Worm (Caenorhabditis elegans) whole organism, L3 larva: ENCODE results near the gene srh-32.

Source experiments
- R02D3.7 ChIP-seq: fragments of 150-350 bp; optimal IDR thresholded peaks from 2 replicates; lab custom pipeline; 2014; ENCODE audit warnings: missing biosample characterization, missing genetic modification characterization
- ZK546.5 ChIP-seq: sonication (generic microtip); optimal IDR thresholded peaks from 2 replicates; lab custom pipeline; 2017; ENCODE audit warnings: missing biosample characterization, missing genetic modification characterization
- ama-1 ChIP-seq: fragments of 150-350 bp; optimal IDR thresholded peaks from 2 replicates; lab custom pipeline; 2018
- ceh-16 ChIP-seq: sonication (generic microtip); optimal IDR thresholded peaks from 2 replicates; lab custom pipeline; 2017; ENCODE audit warnings: missing biosample characterization, missing genetic modification characterization
- ceh-9 ChIP-seq: sonication (generic microtip); optimal IDR thresholded peaks from 2 replicates; lab custom pipeline; 2018; ENCODE audit warnings: missing biosample characterization, missing genetic modification characterization
- daf-12 ChIP-seq: fragments of 150-350 bp; optimal IDR thresholded peaks from 2 replicates; lab custom pipeline; 2014; ENCODE audit warnings: missing biosample characterization, missing genetic modification reagents, missing genetic modification characterization
- egl-27 ChIP-seq: sonication (generic microtip); optimal IDR thresholded peaks from 4 replicates; lab custom pipeline; 2017; ENCODE audit warnings: missing biosample characterization, missing genetic modification reagents, missing genetic modification characterization
- elt-3 ChIP-seq, 3 experiments: fragments of 150-350 bp in 1 of 3; sonication (generic microtip) in 2 of 3; optimal IDR thresholded peaks; 2 replicates in 2 of 3; 4 replicates in 1 of 3; lab custom pipeline; 2014 to 2017; ENCODE audit warnings: missing biosample characterization in 3 of 3, missing genetic modification characterization in 3 of 3
- eor-1 ChIP-seq, 2 experiments: fragments of 150-350 bp; optimal IDR thresholded peaks; 2 replicates each; lab custom pipeline; 2014 to 2018; ENCODE audit warnings: missing biosample characterization in 2 of 2, missing genetic modification characterization in 2 of 2
- fkh-10 ChIP-seq: sonication (generic microtip); optimal IDR thresholded peaks from 2 replicates; lab custom pipeline; 2017; ENCODE audit warnings: missing biosample characterization, missing genetic modification reagents, missing genetic modification characterization
- fkh-2 ChIP-seq: fragments of 150-350 bp; optimal IDR thresholded peaks from 2 replicates; lab custom pipeline; 2014; ENCODE audit warnings: missing biosample characterization, missing genetic modification reagents, missing genetic modification characterization
- fos-1 ChIP-seq: fragments of 150-350 bp; optimal IDR thresholded peaks from 2 replicates; lab custom pipeline; 2014; ENCODE audit warnings: missing biosample characterization, missing genetic modification characterization
- hmg-11 ChIP-seq: sonication (generic microtip); optimal IDR thresholded peaks from 2 replicates; lab custom pipeline; 2016; ENCODE audit warnings: missing genetic modification characterization, missing compliant biosample characterization
- jun-1 ChIP-seq: fragments of 150-350 bp; optimal IDR thresholded peaks from 2 replicates; lab custom pipeline; 2014; ENCODE audit warnings: missing biosample characterization, missing genetic modification reagents, missing genetic modification characterization
- lin-15B ChIP-seq: fragments of 150-350 bp; optimal IDR thresholded peaks from 2 replicates; lab custom pipeline; 2014; ENCODE audit warnings: missing biosample characterization, missing genetic modification characterization
- mdl-1 ChIP-seq: fragments of 150-350 bp; optimal IDR thresholded peaks from 2 replicates; lab custom pipeline; 2014; ENCODE audit warnings: missing biosample characterization, missing genetic modification characterization
- nfya-1 ChIP-seq: sonication (generic microtip); optimal IDR thresholded peaks from 2 replicates; lab custom pipeline; 2017; ENCODE audit warnings: missing genetic modification characterization, mild to moderate bottlenecking, missing compliant biosample characterization, antibody characterized with exemption, moderate library complexity; ENCODE audit not compliant: insufficient read depth
- nhr-12 ChIP-seq: fragments of 150-350 bp; optimal IDR thresholded peaks from 2 replicates; lab custom pipeline; 2014; ENCODE audit warnings: missing biosample characterization, missing genetic modification characterization
- nhr-23 ChIP-seq: fragments of 150-350 bp; optimal IDR thresholded peaks from 2 replicates; lab custom pipeline; 2014; ENCODE audit warnings: missing biosample characterization, missing genetic modification reagents, missing genetic modification characterization
- nhr-237 ChIP-seq: fragments of 150-350 bp; optimal IDR thresholded peaks from 2 replicates; lab custom pipeline; 2014; ENCODE audit warnings: missing biosample characterization, missing genetic modification characterization
- nhr-25 ChIP-seq: sonication (generic microtip); optimal IDR thresholded peaks from 2 replicates; lab custom pipeline; 2017; ENCODE audit warnings: missing biosample characterization, missing genetic modification characterization
- nhr-28 ChIP-seq: fragments of 150-350 bp; optimal IDR thresholded peaks from 2 replicates; lab custom pipeline; 2014; ENCODE audit warnings: missing biosample characterization, missing genetic modification characterization
- nhr-43 ChIP-seq: sonication (generic microtip); optimal IDR thresholded peaks from 2 replicates; lab custom pipeline; 2016; ENCODE audit warnings: mild to moderate bottlenecking, missing genetic modification characterization, missing compliant biosample characterization; ENCODE audit not compliant: poor library complexity, severe bottlenecking
- nhr-76 ChIP-seq: fragments of 150-350 bp; sonication (generic microtip); optimal IDR thresholded peaks from 5 replicates; lab custom pipeline; 2014; ENCODE audit warnings: missing biosample characterization, missing genetic modification characterization
- nhr-77 ChIP-seq: fragments of 150-350 bp; optimal IDR thresholded peaks from 2 replicates; lab custom pipeline; 2014; ENCODE audit warnings: missing biosample characterization, missing genetic modification characterization
- pha-4 ChIP-seq: fragments of 150-350 bp; optimal IDR thresholded peaks from 2 replicates; lab custom pipeline; 2014; ENCODE audit warnings: missing biosample characterization, missing genetic modification reagents, missing genetic modification characterization
- pqm-1 ChIP-seq: fragments of 150-350 bp; optimal IDR thresholded peaks from 2 replicates; lab custom pipeline; 2017; ENCODE audit warnings: missing biosample characterization, missing genetic modification characterization, inconsistent platforms
- sea-2 ChIP-seq: fragments of 150-350 bp; sonication (generic microtip); optimal IDR thresholded peaks from 4 replicates; lab custom pipeline; 2014; ENCODE audit warnings: missing biosample characterization, missing genetic modification reagents, missing genetic modification characterization
- skn-1 ChIP-seq: fragments of 150-350 bp; optimal IDR thresholded peaks from 2 replicates; lab custom pipeline; 2014; ENCODE audit warnings: missing biosample characterization, missing genetic modification characterization
- snpc-4 ChIP-seq: fragments of 150-350 bp; optimal IDR thresholded peaks from 2 replicates; lab custom pipeline; 2014; ENCODE audit warnings: missing biosample characterization, missing genetic modification characterization
- tbx-2 ChIP-seq: sonication (generic microtip); optimal IDR thresholded peaks from 2 replicates; lab custom pipeline; 2016; ENCODE audit warnings: mild to moderate bottlenecking, missing genetic modification characterization, missing compliant biosample characterization
- unc-39 ChIP-seq: sonication (generic microtip); optimal IDR thresholded peaks from 4 replicates; lab custom pipeline; 2017; ENCODE audit warnings: missing biosample characterization, missing genetic modification characterization
- unc-62 ChIP-seq: fragments of 150-350 bp; sonication (generic microtip); optimal IDR thresholded peaks from 4 replicates; lab custom pipeline; 2014; ENCODE audit warnings: missing biosample characterization, missing genetic modification reagents, missing genetic modification characterization
- zag-1 ChIP-seq: fragments of 150-350 bp; optimal IDR thresholded peaks from 2 replicates; lab custom pipeline; 2014; ENCODE audit warnings: missing biosample characterization, missing genetic modification characterization
- ztf-11 ChIP-seq: fragments of 150-350 bp; optimal IDR thresholded peaks from 2 replicates; lab custom pipeline; 2014; ENCODE audit warnings: missing biosample characterization, missing genetic modification characterization
- ztf-4 ChIP-seq: fragments of 150-350 bp; optimal IDR thresholded peaks from 2 replicates; lab custom pipeline; 2014; ENCODE audit warnings: missing biosample characterization, missing genetic modification characterization

The srh-32 gene

DNA sequence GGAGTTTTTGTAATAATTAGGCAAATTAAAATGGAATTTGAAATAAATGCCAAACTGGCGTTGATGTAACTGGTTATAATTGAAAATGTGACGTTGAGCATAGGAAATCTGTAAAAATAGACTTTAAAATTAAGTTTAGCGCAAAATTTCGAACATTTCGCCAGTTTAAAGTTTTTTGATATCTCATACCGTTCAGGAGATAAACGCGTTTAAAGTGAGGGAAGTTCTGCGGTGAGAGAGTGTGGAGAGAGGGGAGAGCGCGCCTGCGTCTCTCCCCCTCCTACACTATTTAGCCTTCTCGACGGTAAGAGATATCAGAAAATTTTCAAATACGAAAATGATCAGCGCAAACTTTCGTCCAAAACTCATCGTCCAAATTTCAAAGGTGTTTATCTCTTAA, 24.5 kb upstream of the srh-32 start, which contains the start of gene str-92:
TSS of gene str-92 (minus strand) at position 101 of the 400 bp plus-strand sequence.
- TF ChIP-seq ceh-9: no peak
- no peak for TF ChIP-seq R02D3.7 (tag; lab: Kevin White, UChicago)
- TF ChIP-seq nhr-23: no peak
- no peak for TF ChIP-seq elt-3 (tag; optimal IDR thresholded peaks at IDR 0.05; lab: Kevin White, UChicago)
- TF ChIP-seq nhr-237 (tag; lab: Kevin White, UChicago): no peak
- no peak for TF ChIP-seq tbx-2 (tag; lab: Kevin White, UChicago)
- TF ChIP-seq snpc-4: no peak
- no peak for TF ChIP-seq ceh-16 (tag; lab: Kevin White, UChicago)
- TF ChIP-seq nhr-25: no peak
- TF ChIP-seq jun-1 (tag; lab: Kevin White, UChicago): no peak

ce11 chrV:17683290-17683689, 17.7 kb upstream of the srh-32 start:
- TF ChIP-seq fkh-10 (GFP tag; lab: Kevin White, UChicago): no peak
- no peak for TF ChIP-seq fos-1 (tag; lab: Kevin White, UChicago)
- no peak for TF ChIP-seq nhr-76 (tag; lab: Kevin White, UChicago)
- TF ChIP-seq skn-1 (tag; lab: Kevin White, UChicago): no peak
- TF ChIP-seq sea-2: no peak
- TF ChIP-seq nhr-12 (tag; lab: Kevin White, UChicago): no peak
- no peak for TF ChIP-seq daf-12 (tag; lab: Kevin White, UChicago)

ce11 chrV:17683763-17684162, 17.2 kb upstream of the srh-32 start, which contains the start of gene F59A1.15:
TSS of gene F59A1.15 (minus strand) at chrV:17683863.
- no peak for TF ChIP-seq fos-1 (tag; lab: Kevin White, UChicago)
- no peak for TF ChIP-seq R02D3.7 (tag; lab: Kevin White, UChicago)
- no peak for TF ChIP-seq unc-39 (tag; lab: Kevin White, UChicago)
- TF ChIP-seq hmg-11: no peak
- no peak for TF ChIP-seq nhr-43 (tag; lab: Kevin White, UChicago)
- TF ChIP-seq lin-15B (tag; lab: Kevin White, UChicago): no peak
- no peak for TF ChIP-seq mdl-1 (tag; lab: Kevin White, UChicago)
- no peak for TF ChIP-seq zag-1 (tag; lab: Kevin White, UChicago)
- TF ChIP-seq nhr-237 (tag; lab: Kevin White, UChicago): no peak
- no peak for TF ChIP-seq nfya-1 (tag; lab: Kevin White, UChicago)
- no peak for TF ChIP-seq tbx-2 (tag; lab: Kevin White, UChicago)
- TF ChIP-seq nhr-77 (tag; lab: Kevin White, UChicago): no peak
- TF ChIP-seq fkh-2 (tag; lab: Kevin White, UChicago): no peak
- TF ChIP-seq pqm-1 (tag; lab: Kevin White, UChicago): no peak
- no peak for TF ChIP-seq nhr-28 (tag; lab: Kevin White, UChicago)
- TF ChIP-seq jun-1 (tag; lab: Kevin White, UChicago): no peak
- TF ChIP-seq nhr-25: no peak
- TF ChIP-seq ztf-4: no peak
- no peak for TF ChIP-seq daf-12 (tag; lab: Kevin White, UChicago)

- TF ChIP-seq ama-1 (lab: Kevin White, UChicago): no peak
- no peak for TF ChIP-seq zag-1 (tag; lab: Kevin White, UChicago)
- TF ChIP-seq egl-27 (tag; lab: Kevin White, UChicago): no peak
- TF ChIP-seq lin-15B (tag; lab: Kevin White, UChicago): no peak
- TF ChIP-seq ztf-11 (tag; lab: Kevin White, UChicago): no peak
- no peak for TF ChIP-seq eor-1 (tag; optimal IDR thresholded peaks at IDR 0.05; lab: Kevin White, UChicago)
- no peak for TF ChIP-seq unc-62 (GFP tag; lab: Kevin White, UChicago)
- TF ChIP-seq ZK546.5 (tag; lab: Kevin White, UChicago): no peak
- TF ChIP-seq pha-4 (tag; lab: Kevin White, UChicago): no peak
Measured at ce11 chrV:17684857-17685256, 16.2 kb upstream of the srh-32 start, which contains the start of the genes F59A1.16 and F59A1.6. TSS of gene F59A1.16 (minus strand) at chrV:17684957. TSS of gene F59A1.6 (plus strand) at chrV:17685141.
